Fruit fly (Drosophila melanogaster): ENCODE measurements around the gene CG42780.

Gene CG42780

DNA sequence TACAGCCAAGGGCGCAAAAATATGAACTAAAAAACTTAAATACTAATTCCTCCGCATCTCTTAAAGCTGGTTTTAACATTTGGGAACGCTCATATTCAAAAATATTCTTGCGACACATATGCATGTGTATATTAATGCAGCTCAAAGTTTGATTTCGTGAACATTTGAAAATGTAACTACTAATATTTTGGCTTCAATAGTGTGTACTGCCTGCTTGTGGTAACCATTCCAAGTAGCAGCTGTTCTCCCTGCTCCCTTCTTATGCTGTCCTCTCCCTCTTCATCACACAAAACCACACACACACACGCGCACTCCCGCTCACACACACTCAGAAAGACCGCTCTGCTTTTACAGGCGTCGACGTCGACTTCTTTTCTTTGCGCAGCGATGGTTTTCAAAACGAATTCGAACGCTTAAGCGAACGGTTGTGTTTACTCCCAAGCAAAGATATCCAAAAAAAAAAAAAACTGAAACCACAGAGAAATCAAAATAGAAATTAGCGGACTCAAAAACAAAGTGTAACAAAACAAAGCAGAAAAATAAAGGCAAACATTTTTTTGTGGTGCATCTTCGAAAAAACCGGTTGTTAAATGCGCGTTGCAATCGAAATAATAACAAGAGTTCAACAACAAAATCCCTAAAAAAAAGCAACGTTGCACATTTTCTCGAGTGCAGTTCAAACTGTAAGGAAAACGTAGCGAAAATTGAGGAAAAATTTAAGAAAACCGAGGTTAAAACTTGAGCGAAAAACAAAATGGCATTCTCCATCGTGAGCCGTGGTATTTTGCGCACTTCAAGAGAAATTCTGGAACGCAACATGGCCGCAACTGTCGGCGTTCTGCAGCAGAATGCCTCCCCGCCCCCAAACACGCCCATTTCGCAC is 5.2 kb upstream of the CG42780 start, which contains the start of gene CBP (continued):
- peak; percentile 90 for TF ChIP-seq CG7372 (GFP tag; IDR thresholded peaks at IDR 0.05)
- TF ChIP-seq lbe (GFP tag; optimal IDR thresholded peaks at IDR 0.05), result peak; percentile 83
- peak; percentile 94 for TF ChIP-seq CG3065 (GFP tag; optimal IDR thresholded peaks at IDR 0.05)
- TF ChIP-seq CG10431 (GFP tag; optimal IDR thresholded peaks at IDR 0.05), result peak; percentile 98
- 0 out of 3 replicates have a peak, but pooled peaks have one; percentile 16 for TF ChIP-seq CG6791 (GFP tag; IDR thresholded peaks at IDR 0.05; ENCODE audit: partially characterized antibody)
- peak; percentile 99 for TF ChIP-seq dmrt99B (tag; optimal IDR thresholded peaks at IDR 0.05)
- TF ChIP-seq CG12104 (GFP tag; optimal IDR thresholded peaks at IDR 0.05), result peak; percentile 97
- peak; percentile 79 for TF ChIP-seq CG14965 (GFP tag; optimal IDR thresholded peaks at IDR 0.05; ENCODE audit: borderline replicate concordance)
- peak; percentile 95 for TF ChIP-seq CG10267 (tag; optimal IDR thresholded peaks at IDR 0.05)
- TF ChIP-seq CG15479 (GFP tag; optimal IDR thresholded peaks at IDR 0.05), result peak; percentile 74
- TF ChIP-seq al (GFP tag; IDR thresholded peaks at IDR 0.05), result peak; percentile 72
- TF ChIP-seq twi (tag; optimal IDR thresholded peaks at IDR 0.05), result peak; percentile 95
- TF ChIP-seq grn (GFP tag; optimal IDR thresholded peaks at IDR 0.05), result peak; percentile 72
- TF ChIP-seq Spps (tag; optimal IDR thresholded peaks at IDR 0.05), result peak; percentile 99
- TF ChIP-seq CG11723 (GFP tag; optimal IDR thresholded peaks at IDR 0.05), result peak; percentile 97
- TF ChIP-seq Bdp1 (GFP tag; optimal IDR thresholded peaks at IDR 0.05), result peak; percentile 93
- TF ChIP-seq ase (GFP tag; IDR thresholded peaks at IDR 0.05), result peak; percentile 92
- peak; percentile 93 for TF ChIP-seq p53 (GFP tag; optimal IDR thresholded peaks at IDR 0.05)
- TF ChIP-seq Hsf (GFP tag; optimal IDR thresholded peaks at IDR 0.05), result peak; percentile 98
- TF ChIP-seq mirr (GFP tag; optimal IDR thresholded peaks at IDR 0.05), result peak; percentile 92
- TF ChIP-seq CG1602 (GFP tag; optimal IDR thresholded peaks at IDR 0.05), result peak; percentile 98
- TF ChIP-seq CG6683 (GFP tag; optimal IDR thresholded peaks at IDR 0.05), result peak; percentile 92
- TF ChIP-seq ro (GFP tag; IDR thresholded peaks at IDR 0.05), result peak; percentile 84
- peak; percentile 98 for TF ChIP-seq CG1603 (tag; optimal IDR thresholded peaks at IDR 0.05)
- TF ChIP-seq Oaz (GFP tag; IDR thresholded peaks at IDR 0.05), result peak; percentile 87
- TF ChIP-seq esg (GFP tag; conservative IDR thresholded peaks at IDR 0.05), result peak; percentile 95
- TF ChIP-seq CG11247 (GFP tag; IDR thresholded peaks at IDR 0.05), result peak; percentile 91
- peak; percentile 91 for TF ChIP-seq wdn (GFP tag; IDR thresholded peaks at IDR 0.05)
- TF ChIP-seq Asciz (GFP tag; optimal IDR thresholded peaks at IDR 0.05), result peak; percentile 98
- TF ChIP-seq corto (GFP tag; optimal IDR thresholded peaks at IDR 0.05), result peak; percentile 75
- peak; percentile 99 for TF ChIP-seq CG12391 (tag; optimal IDR thresholded peaks at IDR 0.05)
- TF ChIP-seq NC2β (GFP tag; optimal IDR thresholded peaks at IDR 0.05), result peak; percentile 97
- peak; percentile 98 for TF ChIP-seq CG8089 (GFP tag; optimal IDR thresholded peaks at IDR 0.05)
- TF ChIP-seq MTF-1 (GFP tag; optimal IDR thresholded peaks at IDR 0.05; ENCODE audit: borderline replicate concordance), result peak; percentile 95
- peak; percentile 95 for TF ChIP-seq CG8359 (GFP tag; optimal IDR thresholded peaks at IDR 0.05; ENCODE audit: borderline replicate concordance)
- peak; percentile 91 for TF ChIP-seq slbo (GFP tag; IDR thresholded peaks at IDR 0.05)
- TF ChIP-seq Poxn (GFP tag; IDR thresholded peaks at IDR 0.05), result peak; percentile 67
- peak; percentile 95 for TF ChIP-seq CG1647 (GFP tag; optimal IDR thresholded peaks at IDR 0.05)
- peak; percentile 96 for TF ChIP-seq caup (GFP tag; optimal IDR thresholded peaks at IDR 0.05; ENCODE audit: severe bottlenecking)
- peak; percentile 84 for TF ChIP-seq Ravus (GFP tag; IDR thresholded peaks at IDR 0.05)
- TF ChIP-seq croc (GFP tag; conservative IDR thresholded peaks at IDR 0.05), result peak; percentile 97
- TF ChIP-seq gfzf (GFP tag; optimal IDR thresholded peaks at IDR 0.05), result peak; percentile 16
- peak; percentile 98 for TF ChIP-seq salm (tag; optimal IDR thresholded peaks at IDR 0.05)
- no peak for TF ChIP-seq CG8478 (optimal IDR thresholded peaks at IDR 0.05)
- TF ChIP-seq Fer3 (tag; optimal IDR thresholded peaks at IDR 0.05), result peak; percentile 96
- peak; percentile 97 for TF ChIP-seq odd (GFP tag; optimal IDR thresholded peaks at IDR 0.05)
- TF ChIP-seq CG17912 (GFP tag; optimal IDR thresholded peaks at IDR 0.05), result peak; percentile 94
- peak; percentile 96 for TF ChIP-seq YL-1 (GFP tag; optimal IDR thresholded peaks at IDR 0.05)
